Fruit fly (Drosophila melanogaster) Kc167 (cell line): Measurements from ENCODE around the gene CG13113.

Source experiments
- Myc ChIP-seq: fragments of >200 bp; optimal IDR thresholded peaks from 2 replicates; lab custom pipeline; 2017; ENCODE audit warnings: missing external identifiers
- Sin3A ChIP-seq: fragments of >200 bp; optimal IDR thresholded peaks from 2 replicates; lab custom pipeline; 2018; ENCODE audit warnings: missing external identifiers
- h ChIP-seq: fragments of >200 bp; optimal IDR thresholded peaks from 3 replicates; lab custom pipeline; 2018; ENCODE audit warnings: missing external identifiers
- insv ChIP-seq: fragments of >200 bp; optimal IDR thresholded peaks from 3 replicates; lab custom pipeline; 2018; ENCODE audit warnings: missing external identifiers
- psq ChIP-seq: fragments of >200 bp; optimal IDR thresholded peaks from 2 replicates; lab custom pipeline; 2017; ENCODE audit warnings: missing external identifiers
- ttk ChIP-seq: sonication (Bioruptor generic); optimal IDR thresholded peaks from 2 replicates; lab custom pipeline; 2017; ENCODE audit warnings: missing external identifiers

DNA sequence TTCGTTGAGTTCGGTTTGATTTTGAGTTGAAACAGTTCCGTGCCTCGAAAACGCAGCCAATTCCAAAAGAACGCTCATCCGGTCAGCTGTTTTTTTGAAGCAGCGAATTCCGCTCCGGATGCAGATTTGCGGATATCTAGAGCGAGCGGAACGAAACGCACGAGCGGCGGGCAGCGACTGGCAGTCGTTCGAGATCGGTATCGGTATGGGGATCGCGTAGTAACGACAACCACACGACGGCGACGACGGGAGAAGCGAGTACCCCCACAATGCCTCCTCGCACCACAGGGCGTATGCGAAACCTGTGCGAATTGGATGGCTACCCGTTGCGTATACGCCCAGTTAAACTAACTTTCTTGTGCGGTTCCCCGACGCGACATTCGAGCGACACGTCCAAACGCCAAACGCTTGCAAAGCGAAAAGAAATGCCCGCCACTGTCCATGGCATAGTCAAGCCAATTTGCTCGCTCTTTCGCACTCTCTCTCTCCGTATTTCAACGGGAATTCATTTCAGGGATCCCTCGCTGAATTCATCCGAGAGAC, 16.1 kb downstream of the CG13113 start:
- TF ChIP-seq psq (no peak), ttk (lab: Kevin White, UChicago) (no peak), Myc (lab: Kevin White, UChicago) (no peak), Sin3A (no peak), insv (lab: Kevin White, UChicago) (no peak), h (lab: Kevin White, UChicago) (no peak)
